Fruit fly (Drosophila melanogaster): Measurements from ENCODE around the gene Ptp61F.

DNA sequence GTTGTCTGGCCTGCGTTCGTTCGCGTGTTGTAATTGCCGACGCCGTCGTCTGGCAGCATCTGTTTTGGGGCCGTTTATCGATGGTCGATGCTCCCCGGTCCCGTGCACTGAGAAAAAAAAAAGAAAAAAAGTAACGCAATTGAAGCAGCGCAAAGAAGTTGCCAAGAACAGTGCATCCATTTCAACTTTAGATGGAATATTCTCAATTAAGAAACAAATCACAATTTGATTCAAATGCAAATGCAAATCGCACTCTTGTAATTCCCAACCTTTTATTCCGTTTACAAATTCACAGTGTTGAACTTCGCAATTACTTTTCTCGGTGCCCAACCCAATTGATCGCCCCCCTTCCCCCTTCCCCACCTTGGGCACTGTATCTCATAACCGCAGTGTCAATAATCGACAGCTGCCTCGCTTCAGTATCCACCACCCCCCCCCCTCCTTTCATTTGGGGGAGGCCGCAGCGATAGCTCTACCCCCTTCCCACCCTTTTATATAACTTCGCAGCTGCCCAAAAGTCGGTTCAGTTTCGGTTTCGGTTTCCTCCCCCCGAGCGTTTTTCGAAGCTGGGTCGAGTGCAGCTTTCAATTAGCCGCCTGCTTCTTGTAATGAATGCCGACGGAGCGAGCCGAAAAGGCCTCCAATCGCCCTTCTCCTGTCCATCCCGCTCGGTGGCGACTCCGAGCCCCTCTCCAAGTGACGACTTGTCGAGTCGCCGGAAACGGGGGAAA lies 16.9 kb downstream of the Ptp61F start:
- TF ChIP-seq peb (GFP tag; IDR thresholded peaks at IDR 0.05) (no peak), caup (GFP tag; optimal IDR thresholded peaks at IDR 0.05; ENCODE audit: severe bottlenecking) (no peak), CG18262 (tag; optimal IDR thresholded peaks at IDR 0.05) (no peak), lilli (GFP tag; optimal IDR thresholded peaks at IDR 0.05) (no peak), Dref (GFP tag; IDR thresholded peaks at IDR 0.05) (no peak), ERR (GFP tag; optimal IDR thresholded peaks at IDR 0.05) (no peak), H2.0 (GFP tag; IDR thresholded peaks at IDR 0.05) (no peak), CG30403 (GFP tag; optimal IDR thresholded peaks at IDR 0.05) (no peak), unpg (GFP tag; optimal IDR thresholded peaks at IDR 0.05) (no peak), eyg (GFP tag; optimal IDR thresholded peaks at IDR 0.05) (no peak), kay (GFP tag; optimal IDR thresholded peaks at IDR 0.05) (no peak), nau (GFP tag; optimal IDR thresholded peaks at IDR 0.05) (no peak)

Data from whole organism, embryonic.